Worm (Caenorhabditis elegans): ENCODE measurements around the gene C48B4.11.

ce11 chrIII:9585314-9585713 is 19.4 kb upstream of the C48B4.11 start:
- no peak for TF ChIP-seq ama-1 (optimal IDR thresholded peaks at IDR 0.05)
- peak; percentile 46 for TF ChIP-seq ces-1 (GFP tag; optimal IDR thresholded peaks at IDR 0.05)
- TF ChIP-seq fos-1 (tag; optimal IDR thresholded peaks at IDR 0.05), result no peak
- no peak for TF ChIP-seq unc-130 (GFP tag; optimal IDR thresholded peaks at IDR 0.05)
- TF ChIP-seq Y5F2A.4 (GFP tag; optimal IDR thresholded peaks at IDR 0.05), result no peak
- no peak for TF ChIP-seq skn-1 (tag; optimal IDR thresholded peaks at IDR 0.05)
- TF ChIP-seq zag-1 (tag; optimal IDR thresholded peaks at IDR 0.05), result no peak
- no peak for TF ChIP-seq mep-1 (tag; optimal IDR thresholded peaks at IDR 0.05)
- TF ChIP-seq lsy-2 (tag; optimal IDR thresholded peaks at IDR 0.05), result peak in 1 of 2 experiments; percentile 21
- no peak for TF ChIP-seq nhr-28 (tag; optimal IDR thresholded peaks at IDR 0.05)
- no peak for TF ChIP-seq nhr-76 (tag; optimal IDR thresholded peaks at IDR 0.05)
- no peak for TF ChIP-seq ctbp-1 (GFP tag; IDR thresholded peaks at IDR 0.05)
- TF ChIP-seq aly-2 (tag; optimal IDR thresholded peaks at IDR 0.05), result no peak

All from whole organism, L4 larva.